Worm (Caenorhabditis elegans): ENCODE results near the gene josd-1.

The josd-1 gene

ce11 chrIII:2834363-2834762, 2.1 kb upstream of the josd-1 start, which contains the start of gene txdc-17:
txdc-17 (plus strand) TSS chrIII:2834663.
- TF ChIP-seq flh-1 (GFP tag; optimal IDR thresholded peaks at IDR 0.05): no peak
- no peak for TF ChIP-seq elt-1 (tag; optimal IDR thresholded peaks at IDR 0.05; ENCODE audit: borderline replicate concordance, insufficient read depth)
- no peak for TF ChIP-seq lsy-2 (tag; optimal IDR thresholded peaks at IDR 0.05)
- TF ChIP-seq drap-1 (GFP tag; optimal IDR thresholded peaks at IDR 0.05): no peak
- TF ChIP-seq ceh-83 (GFP tag; optimal IDR thresholded peaks at IDR 0.05): no peak
- no peak for TF ChIP-seq mab-5 (tag; optimal IDR thresholded peaks at IDR 0.05)
- TF ChIP-seq snpc-4 (tag; optimal IDR thresholded peaks at IDR 0.05): no peak
- no peak for TF ChIP-seq elt-3 (tag; optimal IDR thresholded peaks at IDR 0.05)
- no peak for TF ChIP-seq nhr-237 (tag; optimal IDR thresholded peaks at IDR 0.05)
- no peak for TF ChIP-seq lin-13 (tag; optimal IDR thresholded peaks at IDR 0.05)

ce11 chrIII:2834998-2835397, 1.4 kb upstream of the josd-1 start:
- TF ChIP-seq M03D4.4 (tag; optimal IDR thresholded peaks at IDR 0.05) (no peak), unc-39 (tag; optimal IDR thresholded peaks at IDR 0.05) (no peak), elt-1 (tag; optimal IDR thresholded peaks at IDR 0.05; ENCODE audit: borderline replicate concordance, insufficient read depth) (no peak), pha-4 (tag; optimal IDR thresholded peaks at IDR 0.05) (no peak)

ce11 chrIII:2840877-2841540, 4.6 kb downstream of the josd-1 start, which contains the start of gene Y71H2AR.2:
Y71H2AR.2 (minus strand) TSS chrIII:2840927.
- TF ChIP-seq elt-1 (tag; optimal IDR thresholded peaks at IDR 0.05; ENCODE audit: borderline replicate concordance, insufficient read depth) (no peak), unc-39 (tag; optimal IDR thresholded peaks at IDR 0.05) (no peak), ham-2 (GFP tag; optimal IDR thresholded peaks at IDR 0.05) (no peak), mls-2 (tag; optimal IDR thresholded peaks at IDR 0.05) (no peak), bed-3 (GFP tag; optimal IDR thresholded peaks at IDR 0.05) (no peak), mep-1 (tag; optimal IDR thresholded peaks at IDR 0.05) (no peak), unc-62 (GFP tag; optimal IDR thresholded peaks at IDR 0.05) (no peak), nhr-76 (tag; optimal IDR thresholded peaks at IDR 0.05) (no peak), nhr-237 (tag; optimal IDR thresholded peaks at IDR 0.05) (no peak), mab-5 (tag; optimal IDR thresholded peaks at IDR 0.05) (no peak)

- no peak for TF ChIP-seq mls-2 (tag; optimal IDR thresholded peaks at IDR 0.05)
- no peak for TF ChIP-seq sptf-1 (tag; optimal IDR thresholded peaks at IDR 0.05)
- no peak for TF ChIP-seq lsy-2 (tag; optimal IDR thresholded peaks at IDR 0.05)
- TF ChIP-seq hlh-1 (tag; optimal IDR thresholded peaks at IDR 0.05): no peak
- no peak for TF ChIP-seq lin-32 (GFP tag; optimal IDR thresholded peaks at IDR 0.05)
- no peak for TF ChIP-seq mep-1 (tag; optimal IDR thresholded peaks at IDR 0.05)
- TF ChIP-seq cnd-1 (tag; optimal IDR thresholded peaks at IDR 0.05): no peak
- no peak for TF ChIP-seq pha-4 (tag; optimal IDR thresholded peaks at IDR 0.05)
- no peak for TF ChIP-seq bed-3 (GFP tag; optimal IDR thresholded peaks at IDR 0.05)
- no peak for TF ChIP-seq drap-1 (GFP tag; optimal IDR thresholded peaks at IDR 0.05)
- TF ChIP-seq nhr-237 (tag; optimal IDR thresholded peaks at IDR 0.05): no peak
- no peak for TF ChIP-seq tbx-8 (GFP tag; optimal IDR thresholded peaks at IDR 0.05)
- no peak for TF ChIP-seq ztf-11 (tag; optimal IDR thresholded peaks at IDR 0.05)
- TF ChIP-seq mab-5 (tag; optimal IDR thresholded peaks at IDR 0.05): no peak
- no peak for TF ChIP-seq lin-13 (tag; optimal IDR thresholded peaks at IDR 0.05)
- TF ChIP-seq elt-1 (tag; optimal IDR thresholded peaks at IDR 0.05; ENCODE audit: borderline replicate concordance, insufficient read depth): no peak
- TF ChIP-seq sem-2 (GFP tag; optimal IDR thresholded peaks at IDR 0.05): no peak
- no peak for TF ChIP-seq ham-2 (GFP tag; optimal IDR thresholded peaks at IDR 0.05)
- TF ChIP-seq blmp-1 (tag; optimal IDR thresholded peaks at IDR 0.05): no peak
- TF ChIP-seq flh-1 (GFP tag; optimal IDR thresholded peaks at IDR 0.05): no peak
These were observed 5.5 kb downstream of the josd-1 start, which contains the start of gene H34I24.2 for ce11 chrIII:2841856-2842373. H34I24.2 (plus strand) TSS chrIII:2842044.

- peak; percentile 17 for TF ChIP-seq zip-8 (tag; optimal IDR thresholded peaks at IDR 0.05)
These were observed 10.3 kb downstream of the josd-1 start, which contains the start of gene H34I24.1 for ce11 chrIII:2846747-2847146. H34I24.1 (plus strand) TSS chrIII:2847047.

- TF ChIP-seq ceh-83 (GFP tag; optimal IDR thresholded peaks at IDR 0.05): no peak
- no peak for TF ChIP-seq ham-2 (GFP tag; optimal IDR thresholded peaks at IDR 0.05)
- TF ChIP-seq drap-1 (GFP tag; optimal IDR thresholded peaks at IDR 0.05): no peak
- TF ChIP-seq ces-1 (GFP tag; optimal IDR thresholded peaks at IDR 0.05): no peak
- no peak for TF ChIP-seq tbx-8 (GFP tag; optimal IDR thresholded peaks at IDR 0.05)
- TF ChIP-seq mep-1 (tag; optimal IDR thresholded peaks at IDR 0.05): no peak
- no peak for TF ChIP-seq sptf-1 (tag; optimal IDR thresholded peaks at IDR 0.05)
- no peak for TF ChIP-seq ztf-11 (tag; optimal IDR thresholded peaks at IDR 0.05)
- no peak for TF ChIP-seq bed-3 (GFP tag; optimal IDR thresholded peaks at IDR 0.05)
- TF ChIP-seq unc-120 (tag; optimal IDR thresholded peaks at IDR 0.05; ENCODE audit: poor library complexity, severe bottlenecking): no peak
- TF ChIP-seq cnd-1 (tag; optimal IDR thresholded peaks at IDR 0.05): no peak
- no peak for TF ChIP-seq nhr-2 (tag; optimal IDR thresholded peaks at IDR 0.05)
- no peak for TF ChIP-seq pha-4 (tag; optimal IDR thresholded peaks at IDR 0.05)
- TF ChIP-seq elt-1 (tag; optimal IDR thresholded peaks at IDR 0.05; ENCODE audit: borderline replicate concordance, insufficient read depth): no peak
- no peak for TF ChIP-seq mab-5 (tag; optimal IDR thresholded peaks at IDR 0.05)
- no peak for TF ChIP-seq nhr-237 (tag; optimal IDR thresholded peaks at IDR 0.05)
- no peak for TF ChIP-seq nhr-76 (tag; optimal IDR thresholded peaks at IDR 0.05)
- no peak for TF ChIP-seq ceh-43 (GFP tag; optimal IDR thresholded peaks at IDR 0.05)
These were observed 19.5 kb downstream of the josd-1 start, which contains the start of gene F56F11.4 for ce11 chrIII:2855929-2856328. F56F11.4 (plus strand) TSS chrIII:2856229.
